Fruit fly (Drosophila melanogaster): ENCODE results near the gene CG31313.

Gene CG31313

dm6 chr3R:14516742-14517141, 50.5 kb downstream of the CG31313 start, which contains the start of gene CG34273:
Gene CG34273, plus strand, starts transcription at chr3R:14517042.
- TF ChIP-seq CG14655 (GFP tag; optimal IDR thresholded peaks at IDR 0.05): no peak
- no peak for TF ChIP-seq Pif1B (GFP tag; optimal IDR thresholded peaks at IDR 0.05)
- TF ChIP-seq CG12605 (GFP tag; IDR thresholded peaks at IDR 0.05): no peak
- TF ChIP-seq CG8159 (tag; optimal IDR thresholded peaks at IDR 0.05): no peak
- TF ChIP-seq CG34367 (tag; optimal IDR thresholded peaks at IDR 0.05): no peak
- no peak for TF ChIP-seq CG17806 (tag; optimal IDR thresholded peaks at IDR 0.05)
- no peak for TF ChIP-seq Snoo (tag; optimal IDR thresholded peaks at IDR 0.05)
- TF ChIP-seq CG10348 (GFP tag; IDR thresholded peaks at IDR 0.05): no peak
- TF ChIP-seq gl (tag; optimal IDR thresholded peaks at IDR 0.05): no peak
